Worm (Caenorhabditis elegans) whole organism, L3 larva: Measurements from ENCODE around the gene clec-83.

ENCODE experiments used
- R02D3.7 ChIP-seq: fragments of 150-350 bp; optimal IDR thresholded peaks from 2 replicates; lab custom pipeline; 2014; ENCODE audit warnings: missing biosample characterization, missing genetic modification characterization
- aly-2 ChIP-seq: fragments of 150-350 bp; optimal IDR thresholded peaks from 2 replicates; lab custom pipeline; 2014; ENCODE audit warnings: missing biosample characterization, missing genetic modification characterization
- ama-1 ChIP-seq: fragments of 150-350 bp; optimal IDR thresholded peaks from 2 replicates; lab custom pipeline; 2018
- ceh-28 ChIP-seq: fragments of 150-350 bp; optimal IDR thresholded peaks from 2 replicates; lab custom pipeline; 2014; ENCODE audit warnings: missing biosample characterization, missing genetic modification reagents, missing genetic modification characterization
- ceh-82 ChIP-seq: fragments of 150-350 bp; optimal IDR thresholded peaks from 2 replicates; lab custom pipeline; 2014; ENCODE audit warnings: missing biosample characterization, missing genetic modification characterization
- daf-12 ChIP-seq: fragments of 150-350 bp; optimal IDR thresholded peaks from 2 replicates; lab custom pipeline; 2014; ENCODE audit warnings: missing biosample characterization, missing genetic modification reagents, missing genetic modification characterization
- egl-27 ChIP-seq: sonication (generic microtip); optimal IDR thresholded peaks from 4 replicates; lab custom pipeline; 2017; ENCODE audit warnings: missing biosample characterization, missing genetic modification reagents, missing genetic modification characterization
- egl-5 ChIP-seq: fragments of 150-350 bp; optimal IDR thresholded peaks from 2 replicates; lab custom pipeline; 2017; ENCODE audit warnings: missing biosample characterization, missing genetic modification reagents, missing genetic modification characterization, inconsistent platforms
- elt-1 ChIP-seq: fragments of 150-350 bp; optimal IDR thresholded peaks from 2 replicates; lab custom pipeline; 2014; ENCODE audit warnings: missing biosample characterization, missing genetic modification characterization
- elt-2 ChIP-seq: sonication (generic microtip); optimal IDR thresholded peaks from 2 replicates; lab custom pipeline; 2016; ENCODE audit warnings: missing genetic modification reagents, mild to moderate bottlenecking, missing genetic modification characterization, missing compliant biosample characterization
- elt-3 ChIP-seq, 3 experiments: fragments of 150-350 bp in 1 of 3; sonication (generic microtip) in 2 of 3; optimal IDR thresholded peaks; 2 replicates in 2 of 3; 4 replicates in 1 of 3; lab custom pipeline; 2014 to 2017; ENCODE audit warnings: missing biosample characterization in 3 of 3, missing genetic modification characterization in 3 of 3
- eor-1 ChIP-seq, 2 experiments: fragments of 150-350 bp; optimal IDR thresholded peaks; 2 replicates each; lab custom pipeline; 2014 to 2018; ENCODE audit warnings: missing biosample characterization in 2 of 2, missing genetic modification characterization in 2 of 2
- fkh-10 ChIP-seq: sonication (generic microtip); optimal IDR thresholded peaks from 2 replicates; lab custom pipeline; 2017; ENCODE audit warnings: missing biosample characterization, missing genetic modification reagents, missing genetic modification characterization
- fkh-2 ChIP-seq: fragments of 150-350 bp; optimal IDR thresholded peaks from 2 replicates; lab custom pipeline; 2014; ENCODE audit warnings: missing biosample characterization, missing genetic modification reagents, missing genetic modification characterization
- fos-1 ChIP-seq: fragments of 150-350 bp; optimal IDR thresholded peaks from 2 replicates; lab custom pipeline; 2014; ENCODE audit warnings: missing biosample characterization, missing genetic modification characterization
- hmg-11 ChIP-seq: sonication (generic microtip); optimal IDR thresholded peaks from 2 replicates; lab custom pipeline; 2016; ENCODE audit warnings: missing genetic modification characterization, missing compliant biosample characterization
- jun-1 ChIP-seq: fragments of 150-350 bp; optimal IDR thresholded peaks from 2 replicates; lab custom pipeline; 2014; ENCODE audit warnings: missing biosample characterization, missing genetic modification reagents, missing genetic modification characterization
- lin-15B ChIP-seq: fragments of 150-350 bp; optimal IDR thresholded peaks from 2 replicates; lab custom pipeline; 2014; ENCODE audit warnings: missing biosample characterization, missing genetic modification characterization
- lsy-12 ChIP-seq: sonication (generic microtip); optimal IDR thresholded peaks from 2 replicates; lab custom pipeline; 2016; ENCODE audit warnings: mild to moderate bottlenecking, missing genetic modification characterization, missing compliant biosample characterization
- mml-1 ChIP-seq: fragments of 150-350 bp; sonication (generic microtip); optimal IDR thresholded peaks from 3 replicates; lab custom pipeline; 2014; ENCODE audit warnings: missing biosample characterization, missing genetic modification characterization
- nhr-11 ChIP-seq: fragments of 150-350 bp; optimal IDR thresholded peaks from 2 replicates; lab custom pipeline; 2014; ENCODE audit warnings: missing biosample characterization, missing genetic modification characterization
- nhr-12 ChIP-seq: fragments of 150-350 bp; optimal IDR thresholded peaks from 2 replicates; lab custom pipeline; 2014; ENCODE audit warnings: missing biosample characterization, missing genetic modification characterization
- nhr-23 ChIP-seq: fragments of 150-350 bp; optimal IDR thresholded peaks from 2 replicates; lab custom pipeline; 2014; ENCODE audit warnings: missing biosample characterization, missing genetic modification reagents, missing genetic modification characterization
- nhr-237 ChIP-seq: fragments of 150-350 bp; optimal IDR thresholded peaks from 2 replicates; lab custom pipeline; 2014; ENCODE audit warnings: missing biosample characterization, missing genetic modification characterization
- nhr-25 ChIP-seq: sonication (generic microtip); optimal IDR thresholded peaks from 2 replicates; lab custom pipeline; 2017; ENCODE audit warnings: missing biosample characterization, missing genetic modification characterization
- nhr-28 ChIP-seq: fragments of 150-350 bp; optimal IDR thresholded peaks from 2 replicates; lab custom pipeline; 2014; ENCODE audit warnings: missing biosample characterization, missing genetic modification characterization
- nhr-67 ChIP-seq: fragments of 150-350 bp; optimal IDR thresholded peaks from 2 replicates; lab custom pipeline; 2014; ENCODE audit warnings: missing biosample characterization, missing genetic modification characterization
- nhr-76 ChIP-seq: fragments of 150-350 bp; sonication (generic microtip); optimal IDR thresholded peaks from 5 replicates; lab custom pipeline; 2014; ENCODE audit warnings: missing biosample characterization, missing genetic modification characterization
- nhr-77 ChIP-seq: fragments of 150-350 bp; optimal IDR thresholded peaks from 2 replicates; lab custom pipeline; 2014; ENCODE audit warnings: missing biosample characterization, missing genetic modification characterization
- pha-4 ChIP-seq: fragments of 150-350 bp; optimal IDR thresholded peaks from 2 replicates; lab custom pipeline; 2014; ENCODE audit warnings: missing biosample characterization, missing genetic modification reagents, missing genetic modification characterization
- pqm-1 ChIP-seq: fragments of 150-350 bp; optimal IDR thresholded peaks from 2 replicates; lab custom pipeline; 2017; ENCODE audit warnings: missing biosample characterization, missing genetic modification characterization, inconsistent platforms
- sea-2 ChIP-seq: fragments of 150-350 bp; sonication (generic microtip); optimal IDR thresholded peaks from 4 replicates; lab custom pipeline; 2014; ENCODE audit warnings: missing biosample characterization, missing genetic modification reagents, missing genetic modification characterization
- tbx-2 ChIP-seq: sonication (generic microtip); optimal IDR thresholded peaks from 2 replicates; lab custom pipeline; 2016; ENCODE audit warnings: mild to moderate bottlenecking, missing genetic modification characterization, missing compliant biosample characterization
- unc-39 ChIP-seq: sonication (generic microtip); optimal IDR thresholded peaks from 4 replicates; lab custom pipeline; 2017; ENCODE audit warnings: missing biosample characterization, missing genetic modification characterization
- unc-62 ChIP-seq: fragments of 150-350 bp; sonication (generic microtip); optimal IDR thresholded peaks from 4 replicates; lab custom pipeline; 2014; ENCODE audit warnings: missing biosample characterization, missing genetic modification reagents, missing genetic modification characterization
- zag-1 ChIP-seq: fragments of 150-350 bp; optimal IDR thresholded peaks from 2 replicates; lab custom pipeline; 2014; ENCODE audit warnings: missing biosample characterization, missing genetic modification characterization
- ztf-11 ChIP-seq: fragments of 150-350 bp; optimal IDR thresholded peaks from 2 replicates; lab custom pipeline; 2014; ENCODE audit warnings: missing biosample characterization, missing genetic modification characterization
- ztf-4 ChIP-seq: fragments of 150-350 bp; optimal IDR thresholded peaks from 2 replicates; lab custom pipeline; 2014; ENCODE audit warnings: missing biosample characterization, missing genetic modification characterization

The clec-83 gene

ce11 chrIV:2864743-2865142 is 23.5 kb upstream of the clec-83 start, which contains the start of gene Y54G2A.16:
Gene Y54G2A.16 (minus strand): TSS chrIV:2864843.
- TF ChIP-seq sea-2 (GFP tag; lab: Kevin White, UChicago) (no peak), fkh-10 (GFP tag; lab: Kevin White, UChicago) (no peak), elt-1 (no peak), nhr-12 (tag; lab: Kevin White, UChicago) (no peak), elt-2 (tag; lab: Kevin White, UChicago) (no peak), nhr-11 (tag; lab: Kevin White, UChicago) (no peak), nhr-67 (tag; lab: Kevin White, UChicago) (no peak), ztf-4 (no peak), ztf-11 (tag; lab: Kevin White, UChicago) (no peak), nhr-76 (tag; lab: Kevin White, UChicago) (no peak), nhr-28 (tag; lab: Kevin White, UChicago) (no peak), lin-15B (tag; lab: Kevin White, UChicago) (no peak), elt-3 (tag; optimal IDR thresholded peaks at IDR 0.05; lab: Kevin White, UChicago) (no peak), hmg-11 (no peak), tbx-2 (tag; lab: Kevin White, UChicago) (no peak), R02D3.7 (tag; lab: Kevin White, UChicago) (no peak), aly-2 (tag; lab: Kevin White, UChicago) (no peak), nhr-77 (tag; lab: Kevin White, UChicago) (no peak), zag-1 (tag; lab: Kevin White, UChicago) (no peak), nhr-237 (tag; lab: Kevin White, UChicago) (no peak)

- TF ChIP-seq fkh-10 (GFP tag; lab: Kevin White, UChicago) (peak; percentile 83), egl-27 (no peak), nhr-67 (tag; lab: Kevin White, UChicago) (no peak), hmg-11 (no peak), pqm-1 (tag; lab: Kevin White, UChicago) (no peak), ztf-11 (tag; lab: Kevin White, UChicago) (no peak), eor-1 (tag; optimal IDR thresholded peaks at IDR 0.05; lab: Kevin White, UChicago) (no peak)
These were observed 17.5 kb upstream of the clec-83 start for ce11 chrIV:2858734-2859133.

- no peak for TF ChIP-seq fkh-2 (tag; lab: Kevin White, UChicago)
- TF ChIP-seq pqm-1 (tag; lab: Kevin White, UChicago): peak; percentile 95
- no peak for TF ChIP-seq ceh-82
- no peak for TF ChIP-seq R02D3.7 (tag; lab: Kevin White, UChicago)
- TF ChIP-seq fkh-10 (GFP tag; lab: Kevin White, UChicago): no peak
- TF ChIP-seq ama-1 (lab: Kevin White, UChicago): no peak
- TF ChIP-seq elt-2 (tag; lab: Kevin White, UChicago): peak; percentile 93
- no peak for TF ChIP-seq lin-15B (tag; lab: Kevin White, UChicago)
- peak; percentile 12 for TF ChIP-seq jun-1 (tag; lab: Kevin White, UChicago)
- TF ChIP-seq ceh-28: no peak
- TF ChIP-seq, all 47 proteins: peak for 3
These were observed 13.9 kb upstream of the clec-83 start for ce11 chrIV:2855056-2855752.

- TF ChIP-seq daf-12 (tag; lab: Kevin White, UChicago) (no peak), lin-15B (tag; lab: Kevin White, UChicago) (no peak), lsy-12 (tag; lab: Kevin White, UChicago) (no peak), nhr-23 (tag; lab: Kevin White, UChicago) (no peak), ceh-82 (no peak), pqm-1 (tag; lab: Kevin White, UChicago) (peak; percentile 67), egl-5 (tag; lab: Kevin White, UChicago) (no peak), elt-2 (tag; lab: Kevin White, UChicago) (peak; percentile 83), pha-4 (tag; lab: Kevin White, UChicago) (no peak), hmg-11 (no peak)
These were observed 12.9 kb upstream of the clec-83 start for ce11 chrIV:2854161-2854560.

- TF ChIP-seq ceh-82 (no peak), unc-62 (GFP tag; lab: Kevin White, UChicago) (no peak), ztf-11 (tag; lab: Kevin White, UChicago) (no peak), R02D3.7 (tag; lab: Kevin White, UChicago) (no peak), lsy-12 (tag; lab: Kevin White, UChicago) (no peak), hmg-11 (no peak), nhr-25 (tag; lab: Kevin White, UChicago) (no peak), mml-1 (tag; lab: Kevin White, UChicago) (no peak), fos-1 (tag; lab: Kevin White, UChicago) (no peak), nhr-23 (tag; lab: Kevin White, UChicago) (no peak), nhr-237 (tag; lab: Kevin White, UChicago) (no peak), nhr-77 (tag; lab: Kevin White, UChicago) (no peak), sea-2 (GFP tag; lab: Kevin White, UChicago) (no peak), unc-39 (tag; lab: Kevin White, UChicago) (no peak), elt-1 (no peak), daf-12 (tag; lab: Kevin White, UChicago) (no peak)
These were observed 11.9 kb upstream of the clec-83 start, which contains the start of gene Y54G2A.49 for ce11 chrIV:2853164-2853563. Gene Y54G2A.49 (minus strand): TSS chrIV:2853264.
